Worm (Caenorhabditis elegans): Measurements from ENCODE around the gene C38D4.7.

Gene C38D4.7

ce11 chrIII:4765474-4765873 is 45.6 kb downstream of the C38D4.7 start, which contains the start of gene B0393.5:
B0393.5 (plus strand) TSS chrIII:4765774.
- no peak for TF ChIP-seq unc-62 (GFP tag; optimal IDR thresholded peaks at IDR 0.05)

ce11 chrIII:4763509-4763908 is 47.6 kb downstream of the C38D4.7 start, which contains the start of gene B0393.4:
B0393.4 (minus strand) TSS chrIII:4763609.
- no peak for TF ChIP-seq unc-62 (GFP tag; optimal IDR thresholded peaks at IDR 0.05)

- no peak for TF ChIP-seq unc-62 (GFP tag; optimal IDR thresholded peaks at IDR 0.05)
Measured at ce11 chrIII:4762846-4763245, 48.2 kb downstream of the C38D4.7 start.

Data from whole organism, dauer.